Worm (Caenorhabditis elegans): Measurements from ENCODE around the gene K09E3.2.

The K09E3.2 gene

DNA sequence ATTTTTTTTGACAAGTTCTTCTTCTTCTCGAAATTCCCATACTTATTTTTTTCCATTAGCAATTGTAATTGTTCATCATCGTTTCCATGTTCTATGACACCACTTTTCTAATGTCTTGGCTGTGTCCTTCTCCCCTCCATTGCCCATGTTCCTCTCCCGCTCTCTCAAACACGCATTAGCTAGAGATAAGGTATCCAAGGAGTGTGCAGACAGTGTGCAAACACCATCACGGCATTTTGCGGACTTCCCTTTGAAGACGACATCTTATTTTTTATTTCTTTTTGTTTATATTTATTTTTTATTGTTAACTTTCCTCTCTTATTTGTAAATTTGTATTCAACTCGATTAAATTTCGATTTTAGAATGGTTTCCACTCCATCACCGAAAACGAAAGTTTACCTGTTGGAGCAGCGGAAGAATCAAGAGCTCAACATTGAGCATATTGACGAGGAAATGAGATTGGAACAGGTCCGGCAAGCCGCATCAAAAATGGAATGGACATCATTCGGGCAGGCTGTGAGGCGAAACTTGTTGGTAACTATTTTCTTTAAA lies 33.8 kb downstream of the K09E3.2 start, which contains the start of gene mdt-1.2 (continued):
- TF ChIP-seq ets-5 (GFP tag; IDR thresholded peaks at IDR 0.05), result no peak
- no peak for TF ChIP-seq nhr-11 (tag; optimal IDR thresholded peaks at IDR 0.05)
- TF ChIP-seq nhr-77 (tag; optimal IDR thresholded peaks at IDR 0.05), result peak; percentile 47
- TF ChIP-seq ceh-88 (GFP tag; IDR thresholded peaks at IDR 0.05), result no peak
- peak; percentile 46 to 77 for TF ChIP-seq lin-35 (GFP tag; optimal IDR thresholded peaks at IDR 0.05)
- peak; percentile 62 for TF ChIP-seq unc-86 (tag; optimal IDR thresholded peaks at IDR 0.05)
- TF ChIP-seq fkh-4 (tag; optimal IDR thresholded peaks at IDR 0.05; ENCODE audit: borderline replicate concordance), result no peak
- peak in 1 of 2 experiments; percentile 52 for TF ChIP-seq ztf-11 (tag; optimal IDR thresholded peaks at IDR 0.05)
- TF ChIP-seq nhr-19 (GFP tag; conservative IDR thresholded peaks at IDR 0.05), result peak; percentile 77
- no peak for TF ChIP-seq mab-9 (GFP tag; IDR thresholded peaks at IDR 0.05)
- peak; percentile 76 for TF ChIP-seq nhr-90 (tag; optimal IDR thresholded peaks at IDR 0.05; ENCODE audit: poor library complexity)
- TF ChIP-seq efl-3 (GFP tag; optimal IDR thresholded peaks at IDR 0.05), result no peak
- peak; percentile 68 for TF ChIP-seq xbp-1 (tag; optimal IDR thresholded peaks at IDR 0.05)
- TF ChIP-seq unc-98 (GFP tag; IDR thresholded peaks at IDR 0.05), result no peak
- TF ChIP-seq aha-1 (tag; optimal IDR thresholded peaks at IDR 0.05), result no peak
- peak; percentile 99 for TF ChIP-seq F16B12.6 (tag; optimal IDR thresholded peaks at IDR 0.05)
- peak in 2 of 6 experiments; percentile 49 to 59 for TF ChIP-seq elt-3 (tag; optimal IDR thresholded peaks at IDR 0.05)
- TF ChIP-seq nhr-85 (tag), result peak; percentile 73
- TF ChIP-seq rnt-1 (tag; optimal IDR thresholded peaks at IDR 0.05), result peak; percentile 83
- no peak for TF ChIP-seq pax-3 (tag; optimal IDR thresholded peaks at IDR 0.05)
- no peak for TF ChIP-seq lin-39 (tag; optimal IDR thresholded peaks at IDR 0.05)
- peak; percentile 86 for TF ChIP-seq nhr-20 (tag; optimal IDR thresholded peaks at IDR 0.05)
- no peak for TF ChIP-seq zip-4 (GFP tag; optimal IDR thresholded peaks at IDR 0.05)
- peak; percentile 79 for TF ChIP-seq snpc-4 (tag; optimal IDR thresholded peaks at IDR 0.05)
- no peak for TF ChIP-seq pqm-1 (tag; optimal IDR thresholded peaks at IDR 0.05)
- peak; percentile 49 for TF ChIP-seq fkh-8 (tag; optimal IDR thresholded peaks at IDR 0.05)
- no peak for TF ChIP-seq C34B4.2 (tag; optimal IDR thresholded peaks at IDR 0.05)
- peak; percentile 84 for TF ChIP-seq swsn-7 (tag; optimal IDR thresholded peaks at IDR 0.05)
- TF ChIP-seq pag-3 (tag; optimal IDR thresholded peaks at IDR 0.05; ENCODE audit: borderline replicate concordance, insufficient read depth), result no peak
- peak; percentile 34 for TF ChIP-seq elt-2 (tag; optimal IDR thresholded peaks at IDR 0.05)
- no peak for TF ChIP-seq ces-1 (GFP tag; optimal IDR thresholded peaks at IDR 0.05)

DNA sequence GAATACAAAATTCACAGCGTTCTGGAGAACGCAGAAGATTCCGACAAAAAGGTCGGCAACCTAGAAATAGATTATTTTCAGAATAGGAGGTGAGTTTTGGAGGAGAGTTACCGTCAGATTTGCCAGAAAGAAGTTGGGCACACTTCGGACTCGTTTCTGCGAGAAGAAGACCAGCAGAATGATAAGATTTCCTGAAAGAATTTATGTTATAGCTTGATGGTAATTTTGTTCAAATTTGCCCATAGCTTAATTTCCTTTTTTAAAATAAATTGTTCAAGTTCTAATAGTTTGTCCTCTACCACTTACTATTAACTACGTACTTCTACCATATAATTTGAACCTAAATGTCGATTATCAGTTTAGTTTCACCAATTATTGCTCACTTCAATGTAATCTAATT lies 39.6 kb downstream of the K09E3.2 start:
- TF ChIP-seq unc-86 (tag; optimal IDR thresholded peaks at IDR 0.05), result no peak
- TF ChIP-seq pqm-1 (tag; optimal IDR thresholded peaks at IDR 0.05), result no peak
- no peak for TF ChIP-seq aly-2 (tag; optimal IDR thresholded peaks at IDR 0.05)
- no peak for TF ChIP-seq elt-3 (tag; optimal IDR thresholded peaks at IDR 0.05)
- no peak for TF ChIP-seq ama-1 (optimal IDR thresholded peaks at IDR 0.05)
- no peak for TF ChIP-seq elt-2 (tag; optimal IDR thresholded peaks at IDR 0.05)
- no peak for TF ChIP-seq lsy-2 (tag; optimal IDR thresholded peaks at IDR 0.05)
- TF ChIP-seq nhr-84 (tag; optimal IDR thresholded peaks at IDR 0.05), result no peak
- TF ChIP-seq mdl-1 (tag; optimal IDR thresholded peaks at IDR 0.05), result no peak
- TF ChIP-seq jun-1 (tag; optimal IDR thresholded peaks at IDR 0.05), result no peak
- TF ChIP-seq ceh-88 (GFP tag; IDR thresholded peaks at IDR 0.05), result no peak
- no peak for TF ChIP-seq dsc-1 (tag; optimal IDR thresholded peaks at IDR 0.05)

DNA sequence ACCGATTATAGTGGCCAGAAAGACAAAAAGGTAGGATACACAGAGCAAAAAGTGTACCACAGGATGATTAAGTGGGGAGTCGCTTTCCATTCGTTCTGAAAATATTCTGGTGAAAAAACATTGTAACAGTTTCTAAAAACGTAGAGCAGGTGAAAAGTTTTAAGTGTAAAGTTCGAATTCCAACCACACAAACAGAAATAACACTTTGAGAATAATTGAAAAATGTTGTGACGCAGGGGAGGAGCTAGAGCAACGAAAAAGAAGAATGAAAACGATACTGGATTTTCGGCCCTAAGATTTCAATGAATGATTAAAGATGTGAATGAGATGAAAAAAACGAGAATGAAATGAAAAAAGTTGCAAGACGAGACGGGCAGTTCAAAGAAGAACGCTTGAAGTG lies 40.4 kb downstream of the K09E3.2 start, which contains the start of gene npr-21:
npr-21 (minus strand) TSS at position 101 of the 400 bp plus-strand sequence.
- no peak for TF ChIP-seq pag-3 (tag; optimal IDR thresholded peaks at IDR 0.05; ENCODE audit: borderline replicate concordance, insufficient read depth)
- TF ChIP-seq vab-15 (tag; optimal IDR thresholded peaks at IDR 0.05), result no peak
- no peak for TF ChIP-seq ces-1 (GFP tag; optimal IDR thresholded peaks at IDR 0.05)
- no peak for TF ChIP-seq dpl-1 (GFP tag; optimal IDR thresholded peaks at IDR 0.05)

Measured in whole organism, L1 larva.